Fruit fly (Drosophila melanogaster): ENCODE measurements around the gene pzg.
A peak's percentile ranks its signal among the peaks of the same experiment; 100 is the strongest.

pzg gene

dm6 chr3L:21241447-21241983 lies 44.4 kb upstream of the pzg start (continued):
- no peak for TF ChIP-seq sug (tag; optimal IDR thresholded peaks at IDR 0.05)
- no peak for TF ChIP-seq CG12659 (GFP tag; optimal IDR thresholded peaks at IDR 0.05)
- no peak for TF ChIP-seq NC2β (GFP tag; optimal IDR thresholded peaks at IDR 0.05)
- TF ChIP-seq caup (GFP tag; optimal IDR thresholded peaks at IDR 0.05; ENCODE audit: severe bottlenecking) = peak; percentile 10
- TF ChIP-seq lmd (GFP tag; IDR thresholded peaks at IDR 0.05) = no peak
- no peak for TF ChIP-seq Gsc (GFP tag; IDR thresholded peaks at IDR 0.05)
- no peak for TF ChIP-seq chinmo (GFP tag; IDR thresholded peaks at IDR 0.05; ENCODE audit: partially characterized antibody)
- no peak for TF ChIP-seq CG1024 (GFP tag; IDR thresholded peaks at IDR 0.05)
- TF ChIP-seq Scr (GFP tag; IDR thresholded peaks at IDR 0.05; ENCODE audit: partially characterized antibody) = no peak
- TF ChIP-seq ranshi (GFP tag; IDR thresholded peaks at IDR 0.05) = no peak
- no peak for TF ChIP-seq wdn (GFP tag; IDR thresholded peaks at IDR 0.05)
- TF ChIP-seq CG10274 (GFP tag; optimal IDR thresholded peaks at IDR 0.05) = peak; percentile 20
- no peak for TF ChIP-seq CTCF (GFP tag; optimal IDR thresholded peaks at IDR 0.05)
- no peak for TF ChIP-seq ttk (GFP tag; IDR thresholded peaks at IDR 0.05)
- TF ChIP-seq GATAe (GFP tag; conservative IDR thresholded peaks at IDR 0.05) = no peak
- no peak for TF ChIP-seq fd102C (GFP tag; optimal IDR thresholded peaks at IDR 0.05)
- TF ChIP-seq pho (GFP tag; optimal IDR thresholded peaks at IDR 0.05) = peak; percentile 14
- TF ChIP-seq aop (GFP tag; IDR thresholded peaks at IDR 0.05) = no peak
- TF ChIP-seq btn (GFP tag; optimal IDR thresholded peaks at IDR 0.05) = no peak
- TF ChIP-seq CG3726 (GFP tag; IDR thresholded peaks at IDR 0.05) = no peak

- TF ChIP-seq crc (GFP tag; optimal IDR thresholded peaks at IDR 0.05) = no peak
- no peak for TF ChIP-seq Pdp1 (GFP tag; optimal IDR thresholded peaks at IDR 0.05)
- TF ChIP-seq Usf (GFP tag; optimal IDR thresholded peaks at IDR 0.05) = no peak
- TF ChIP-seq CG8765 (GFP tag; IDR thresholded peaks at IDR 0.05) = no peak
- TF ChIP-seq CG17361 (GFP tag; IDR thresholded peaks at IDR 0.05) = no peak
- no peak for TF ChIP-seq CG2712 (tag; optimal IDR thresholded peaks at IDR 0.05)
- TF ChIP-seq al (GFP tag; IDR thresholded peaks at IDR 0.05) = no peak
- TF ChIP-seq ken (GFP tag; IDR thresholded peaks at IDR 0.05) = no peak
- TF ChIP-seq dm (GFP tag; optimal IDR thresholded peaks at IDR 0.05) = no peak
- no peak for TF ChIP-seq Stat92E (GFP tag; optimal IDR thresholded peaks at IDR 0.05)
- TF ChIP-seq CG3995 (GFP tag; optimal IDR thresholded peaks at IDR 0.05) = no peak
- no peak for TF ChIP-seq cg (GFP tag; optimal IDR thresholded peaks at IDR 0.05)
- TF ChIP-seq slp2 (GFP tag; optimal IDR thresholded peaks at IDR 0.05) = no peak
- no peak for TF ChIP-seq fd3F (GFP tag; optimal IDR thresholded peaks at IDR 0.05)
- TF ChIP-seq CG17802 (tag; optimal IDR thresholded peaks at IDR 0.05) = no peak
- TF ChIP-seq Aef1 (GFP tag; IDR thresholded peaks at IDR 0.05) = no peak
- TF ChIP-seq hth (optimal IDR thresholded peaks at IDR 0.05) = no peak
- no peak for TF ChIP-seq CG2875 (GFP tag; optimal IDR thresholded peaks at IDR 0.05)
- no peak for TF ChIP-seq cad (GFP tag; optimal IDR thresholded peaks at IDR 0.05)
- peak; percentile 65 for TF ChIP-seq HLH4C (GFP tag; IDR thresholded peaks at IDR 0.05; ENCODE audit: partially characterized antibody)
- no peak for TF ChIP-seq CG6272 (GFP tag; IDR thresholded peaks at IDR 0.05)
- peak; percentile 38; the same call in 1 of the 2 replicates for TF ChIP-seq Bgb (GFP tag; IDR thresholded peaks at IDR 0.05; ENCODE audit: partially characterized antibody)
- no peak for TF ChIP-seq zfh1 (GFP tag; IDR thresholded peaks at IDR 0.05)
- 0 out of 3 replicates have a peak, but pooled peaks have one; percentile 38 for TF ChIP-seq CG7963 (GFP tag; IDR thresholded peaks at IDR 0.05; ENCODE audit: partially characterized antibody)
- TF ChIP-seq Camta (GFP tag; optimal IDR thresholded peaks at IDR 0.05) = no peak
- TF ChIP-seq CG14014 (GFP tag; IDR thresholded peaks at IDR 0.05) = no peak
- peak; percentile 93 for TF ChIP-seq Ets65A (GFP tag)
- TF ChIP-seq Sox102F (GFP tag; optimal IDR thresholded peaks at IDR 0.05) = no peak
- no peak for TF ChIP-seq seq (GFP tag; IDR thresholded peaks at IDR 0.05)
- no peak for TF ChIP-seq CG33213 (GFP tag; optimal IDR thresholded peaks at IDR 0.05)
- 0 out of 2 replicates have a peak, but pooled peaks have one; percentile 16 for TF ChIP-seq Scr (GFP tag; IDR thresholded peaks at IDR 0.05; ENCODE audit: partially characterized antibody)
- TF ChIP-seq ac (GFP tag; optimal IDR thresholded peaks at IDR 0.05) = no peak
- TF ChIP-seq CG13296 (GFP tag; optimal IDR thresholded peaks at IDR 0.05) = no peak
Observed at dm6 chr3L:21242958-21243357, 42.9 kb upstream of the pzg start.

Measured in whole organism, embryonic.